Fruit fly (Drosophila melanogaster) whole organism, embryonic: ENCODE data around the gene Jhbp7.

Source experiments
- Abd-B ChIP-seq: fragments of 200-800 bp; sonication (Bioruptor generic); optimal IDR thresholded peaks from 2 replicates; lab custom pipeline; 2018; ENCODE audit warnings: missing biosample characterization, mild to moderate bottlenecking, missing genetic modification characterization, moderate library complexity
- Ada2b ChIP-seq: fragments of 200-800 bp; sonication (Bioruptor generic); IDR thresholded peaks from 2 replicates; pipeline ENCODE4 v1.3.6; 2022; ENCODE audit warnings: missing biosample characterization, missing genetic modification characterization
- Asciz ChIP-seq: fragments of 200-800 bp; sonication (Bioruptor generic); optimal IDR thresholded peaks from 2 replicates; lab custom pipeline; 2017; ENCODE audit warnings: missing biosample characterization, mild to moderate bottlenecking, missing genetic modification characterization, missing genetic modification reagents
- Atf-2 ChIP-seq: fragments of 200-800 bp; sonication (Bioruptor generic); optimal IDR thresholded peaks from 2 replicates; lab custom pipeline; 2016; ENCODE audit warnings: missing biosample characterization, missing genetic modification characterization
- CG10209 ChIP-seq: fragments of 200-800 bp; sonication (Bioruptor generic); optimal IDR thresholded peaks from 3 replicates; lab custom pipeline; 2017; ENCODE audit warnings: missing biosample characterization, mild to moderate bottlenecking, missing genetic modification characterization, missing genetic modification reagents
- CG1024 ChIP-seq: fragments of 200-800 bp; sonication (Bioruptor generic); IDR thresholded peaks from 2 replicates; pipeline ENCODE4 v1.3.6; 2022; ENCODE audit warnings: missing biosample characterization, missing genetic modification characterization
- CG10366 ChIP-seq: fragments of 200-800 bp; sonication (Bioruptor generic); IDR thresholded peaks from 2 replicates; pipeline ENCODE4 v1.3.6; 2022; ENCODE audit warnings: missing biosample characterization, missing genetic modification characterization
- CG11085 ChIP-seq: fragments of 200-800 bp; sonication (Bioruptor generic); IDR thresholded peaks from 2 replicates; pipeline ENCODE4 v1.3.6; 2022; ENCODE audit warnings: missing biosample characterization, missing genetic modification characterization
- CG11093 ChIP-seq: fragments of 200-800 bp; sonication (Bioruptor generic); IDR thresholded peaks from 3 replicates; pipeline ENCODE4 v1.3.6; 2022; ENCODE audit warnings: missing biosample characterization, missing genetic modification characterization
- CG11247 ChIP-seq: fragments of 200-800 bp; sonication (Bioruptor generic); IDR thresholded peaks from 2 replicates; pipeline ENCODE4 v1.3.6; 2022; ENCODE audit warnings: missing biosample characterization, missing genetic modification characterization
- CG11723 ChIP-seq: fragments of 200-800 bp; sonication (Bioruptor generic); optimal IDR thresholded peaks from 2 replicates; lab custom pipeline; 2017; ENCODE audit warnings: missing biosample characterization, mild to moderate bottlenecking, missing genetic modification characterization
- CG12104 ChIP-seq: fragments of 200-800 bp; sonication (Bioruptor generic); optimal IDR thresholded peaks from 3 replicates; lab custom pipeline; 2016; ENCODE audit warnings: missing biosample characterization, missing genetic modification characterization
- CG12155 ChIP-seq: fragments of 200-800 bp; sonication (Bioruptor generic); optimal IDR thresholded peaks from 3 replicates; lab custom pipeline; 2016; ENCODE audit warnings: missing biosample characterization, missing genetic modification characterization
- CG13894 ChIP-seq: fragments of 200-800 bp; sonication (Bioruptor generic); optimal IDR thresholded peaks from 3 replicates; lab custom pipeline; 2018; ENCODE audit warnings: missing biosample characterization, mild to moderate bottlenecking, missing genetic modification characterization, moderate library complexity
- CG14014 ChIP-seq: fragments of 200-800 bp; sonication (Bioruptor generic); IDR thresholded peaks from 2 replicates; pipeline ENCODE4 v1.3.6; 2022; ENCODE audit warnings: missing biosample characterization, missing genetic modification characterization
- CG15073 ChIP-seq: fragments of 200-800 bp; sonication (Bioruptor generic); optimal IDR thresholded peaks from 2 replicates; lab custom pipeline; 2016; ENCODE audit warnings: missing biosample characterization, missing genetic modification characterization
- CG15601 ChIP-seq: fragments of 200-800 bp; sonication (Bioruptor generic); optimal IDR thresholded peaks from 3 replicates; lab custom pipeline; 2019; ENCODE audit warnings: missing biosample characterization, mild to moderate bottlenecking, missing genetic modification characterization, moderate library complexity
- CG17802 ChIP-seq: fragments of 200-800 bp; sonication (Bioruptor generic); optimal IDR thresholded peaks from 2 replicates; lab custom pipeline; 2018; ENCODE audit warnings: missing biosample characterization, mild to moderate bottlenecking, missing genetic modification characterization, moderate library complexity
- CG17829 ChIP-seq: fragments of 200-800 bp; optimal IDR thresholded peaks from 2 replicates; lab custom pipeline; 2019; ENCODE audit warnings: missing biosample characterization, mild to moderate bottlenecking, missing genetic modification characterization, moderate library complexity
- CG18262 ChIP-seq: fragments of 200-800 bp; optimal IDR thresholded peaks from 3 replicates; lab custom pipeline; 2019; ENCODE audit warnings: missing biosample characterization, mild to moderate bottlenecking, missing genetic modification characterization, moderate library complexity
- CG2199 ChIP-seq: fragments of 200-800 bp; sonication (Bioruptor generic); IDR thresholded peaks from 3 replicates; pipeline ENCODE4 v1.3.6; 2022; ENCODE audit warnings: missing biosample characterization, missing genetic modification characterization
- CG2202 ChIP-seq: fragments of 200-800 bp; sonication (Bioruptor generic); optimal IDR thresholded peaks from 2 replicates; lab custom pipeline; 2018; ENCODE audit warnings: missing biosample characterization, mild to moderate bottlenecking, missing genetic modification characterization
- CG32772 ChIP-seq: fragments of 200-800 bp; sonication (Bioruptor generic); IDR thresholded peaks from 2 replicates; pipeline ENCODE4 v1.3.6; 2022; ENCODE audit warnings: missing biosample characterization, missing genetic modification characterization
- CG4424 ChIP-seq: fragments of 200-800 bp; sonication (Bioruptor generic); optimal IDR thresholded peaks from 3 replicates; lab custom pipeline; 2016; ENCODE audit warnings: missing biosample characterization, missing genetic modification characterization
- CG5180 ChIP-seq: fragments of 200-800 bp; sonication (Bioruptor generic); optimal IDR thresholded peaks from 3 replicates; lab custom pipeline; 2017; ENCODE audit warnings: missing biosample characterization, missing genetic modification characterization, mild to moderate bottlenecking, moderate library complexity, missing genetic modification reagents
- CG7786 ChIP-seq: fragments of 200-800 bp; sonication (Bioruptor generic); optimal IDR thresholded peaks from 2 replicates; lab custom pipeline; 2016; ENCODE audit warnings: missing biosample characterization, missing genetic modification characterization
- CG7839 ChIP-seq: fragments of 200-800 bp; sonication (Bioruptor generic); optimal IDR thresholded peaks from 3 replicates; lab custom pipeline; 2018; ENCODE audit warnings: missing biosample characterization, mild to moderate bottlenecking, missing genetic modification characterization, moderate library complexity
- CG7987 ChIP-seq: fragments of 200-800 bp; sonication (Bioruptor generic); optimal IDR thresholded peaks from 2 replicates; lab custom pipeline; 2018; ENCODE audit warnings: missing biosample characterization, mild to moderate bottlenecking, missing genetic modification characterization, moderate library complexity
- CG9437 ChIP-seq: fragments of 200-800 bp; sonication (Bioruptor generic); optimal IDR thresholded peaks from 2 replicates; lab custom pipeline; 2018; ENCODE audit warnings: missing biosample characterization, mild to moderate bottlenecking, missing genetic modification characterization
- Dll ChIP-seq: fragments of 200-800 bp; sonication (Bioruptor generic); IDR thresholded peaks from 4 replicates; pipeline ENCODE4 v1.3.6; 2022; ENCODE audit warnings: missing biosample characterization, missing genetic modification characterization; ENCODE audit not compliant: partially characterized antibody
- Eip74EF ChIP-seq, 2 experiments: fragments of 200-800 bp in 1 of 2; fragments of >200 bp in 1 of 2; sonication (Bioruptor generic) in 1 of 2; optimal IDR thresholded peaks; 2 replicates each; lab custom pipeline; 2017 to 2019; ENCODE audit warnings: missing biosample characterization in 2 of 2, missing genetic modification characterization in 2 of 2, mild to moderate bottlenecking in 1 of 2, moderate library complexity in 1 of 2
- Lhr ChIP-seq: fragments of 200-800 bp; sonication (Bioruptor generic); optimal IDR thresholded peaks from 3 replicates; lab custom pipeline; 2017; ENCODE audit warnings: mild to moderate bottlenecking, missing biosample characterization, missing genetic modification reagents, missing genetic modification characterization
- NK7.1 ChIP-seq: fragments of 200-800 bp; sonication (Bioruptor generic); optimal IDR thresholded peaks from 3 replicates; lab custom pipeline; 2016; ENCODE audit warnings: missing biosample characterization, missing genetic modification characterization
- Nf-YA ChIP-seq: fragments of 200-800 bp; sonication (Bioruptor generic); IDR thresholded peaks from 2 replicates; pipeline ENCODE4 v1.3.6; 2022; ENCODE audit warnings: missing biosample characterization, missing genetic modification characterization
- Scr ChIP-seq: fragments of 200-800 bp; sonication (Bioruptor generic); IDR thresholded peaks from 2 replicates; pipeline ENCODE4 v1.3.6; 2022; ENCODE audit warnings: missing biosample characterization, missing genetic modification characterization; ENCODE audit not compliant: partially characterized antibody
- cato ChIP-seq: fragments of 200-800 bp; sonication (Bioruptor generic); optimal IDR thresholded peaks from 2 replicates; lab custom pipeline; 2016; ENCODE audit warnings: missing biosample characterization, missing genetic modification characterization, borderline replicate concordance
- dati ChIP-seq: fragments of 200-800 bp; sonication (Bioruptor generic); IDR thresholded peaks from 2 replicates; pipeline ENCODE4 v1.3.6; 2022; ENCODE audit warnings: missing biosample characterization, missing genetic modification characterization
- dimm ChIP-seq: fragments of 200-800 bp; sonication (Bioruptor generic); IDR thresholded peaks from 2 replicates; pipeline ENCODE4 v1.3.6; 2022; ENCODE audit warnings: missing biosample characterization, missing genetic modification characterization
- fd96Cb ChIP-seq: fragments of 200-800 bp; sonication (Bioruptor generic); optimal IDR thresholded peaks from 2 replicates; lab custom pipeline; 2018; ENCODE audit warnings: missing biosample characterization, mild to moderate bottlenecking, missing genetic modification characterization, moderate library complexity
- klu ChIP-seq: fragments of 200-800 bp; sonication (Bioruptor generic); IDR thresholded peaks from 2 replicates; pipeline ENCODE4 v1.3.6; 2022; ENCODE audit warnings: missing biosample characterization, missing genetic modification characterization
- mam ChIP-seq: fragments of 200-800 bp; sonication (Bioruptor generic); optimal IDR thresholded peaks from 3 replicates; lab custom pipeline; 2016; ENCODE audit warnings: missing biosample characterization, missing genetic modification characterization
- oc ChIP-seq: fragments of 200-800 bp; sonication (Bioruptor generic); optimal IDR thresholded peaks from 2 replicates; lab custom pipeline; 2018; ENCODE audit warnings: missing biosample characterization, mild to moderate bottlenecking, missing genetic modification characterization, moderate library complexity
- pb ChIP-seq: fragments of 200-800 bp; sonication (Bioruptor generic); optimal IDR thresholded peaks from 3 replicates; lab custom pipeline; 2016; ENCODE audit warnings: missing biosample characterization, missing genetic modification characterization
- salm ChIP-seq: fragments of 200-800 bp; sonication (Bioruptor generic); optimal IDR thresholded peaks from 2 replicates; lab custom pipeline; 2018; ENCODE audit warnings: missing biosample characterization, mild to moderate bottlenecking, missing genetic modification characterization
- sc ChIP-seq, 3 experiments: fragments of >200 bp in 2 of 3; fragments of 200-800 bp in 1 of 3; sonication (Bioruptor generic) in 1 of 3; optimal IDR thresholded peaks; 2 replicates in 2 of 3; 3 replicates in 1 of 3; lab custom pipeline; 2017; ENCODE audit warnings: mild to moderate bottlenecking in 1 of 3, missing biosample characterization in 1 of 3, missing genetic modification characterization in 1 of 3, missing genetic modification reagents in 1 of 3
- sisA ChIP-seq: fragments of 200-800 bp; sonication (Bioruptor generic); IDR thresholded peaks from 2 replicates; pipeline ENCODE4 v1.3.6; 2022; ENCODE audit warnings: missing biosample characterization, missing genetic modification characterization
- sna ChIP-seq: fragments of 200-800 bp; sonication (Bioruptor generic); IDR thresholded peaks from 2 replicates; pipeline ENCODE4 v1.3.6; 2022; ENCODE audit warnings: missing biosample characterization, missing genetic modification characterization; ENCODE audit not compliant: partially characterized antibody
- trem ChIP-seq: fragments of 200-800 bp; optimal IDR thresholded peaks from 3 replicates; lab custom pipeline; 2019; ENCODE audit warnings: missing biosample characterization, mild to moderate bottlenecking, missing genetic modification characterization, moderate library complexity
- vnd ChIP-seq: fragments of 200-800 bp; sonication (Bioruptor generic); IDR thresholded peaks from 3 replicates; pipeline ENCODE4 v1.3.6; 2022; ENCODE audit warnings: missing biosample characterization, missing genetic modification characterization; ENCODE audit not compliant: partially characterized antibody

Jhbp7 gene

dm6 chr3R:25262322-25262761 lies 24.9 kb downstream of the Jhbp7 start, which contains the start of the genes Kdsr and CG11858 (continued):
- TF ChIP-seq CG17829 (tag; lab: Kevin White, UChicago) (peak; percentile 56), CG12155 (GFP tag; lab: Kevin White, UChicago) (peak; percentile 54), CG11085 (GFP tag; lab: Robert Waterston, UW) (no peak), pb (peak; percentile 3), mam (peak; percentile 48), CG13894 (peak; percentile 57), CG5180 (GFP tag; lab: Kevin White, UChicago) (no peak), Scr (GFP tag; lab: Robert Waterston, UW) (peak; percentile 40), CG32772 (GFP tag; lab: Robert Waterston, UW) (peak; percentile 68), CG9437 (GFP tag; lab: Kevin White, UChicago) (peak; percentile 11), CG15601 (tag; lab: Kevin White, UChicago) (peak; percentile 56), cato (GFP tag; lab: Kevin White, UChicago) (no peak), vnd (GFP tag; lab: Robert Waterston, UW) (0 out of 3 replicates have a peak, but pooled peaks have one; percentile 23), CG18262 (tag; lab: Kevin White, UChicago) (peak; percentile 62), CG1024 (GFP tag; lab: Robert Waterston, UW) (no peak), CG15073 (no peak), CG14014 (GFP tag; lab: Robert Waterston, UW) (peak; percentile 77), salm (tag; lab: Kevin White, UChicago) (no peak), dati (GFP tag; lab: Robert Waterston, UW) (no peak), trem (tag; lab: Kevin White, UChicago) (peak; percentile 38), Nf-YA (GFP tag; lab: Robert Waterston, UW) (no peak), oc (peak; percentile 67), CG12104 (GFP tag; lab: Kevin White, UChicago) (peak; percentile 32), CG2199 (GFP tag; lab: Robert Waterston, UW) (no peak), Eip74EF (GFP tag; optimal IDR thresholded peaks at IDR 0.05; lab: Kevin White, UChicago) (no peak), Dll (GFP tag; lab: Robert Waterston, UW) (peak; percentile 45; the same call in 1 of the 4 replicates), CG17802 (tag; lab: Kevin White, UChicago) (peak; percentile 45), Asciz (GFP tag; lab: Kevin White, UChicago) (no peak)

DNA sequence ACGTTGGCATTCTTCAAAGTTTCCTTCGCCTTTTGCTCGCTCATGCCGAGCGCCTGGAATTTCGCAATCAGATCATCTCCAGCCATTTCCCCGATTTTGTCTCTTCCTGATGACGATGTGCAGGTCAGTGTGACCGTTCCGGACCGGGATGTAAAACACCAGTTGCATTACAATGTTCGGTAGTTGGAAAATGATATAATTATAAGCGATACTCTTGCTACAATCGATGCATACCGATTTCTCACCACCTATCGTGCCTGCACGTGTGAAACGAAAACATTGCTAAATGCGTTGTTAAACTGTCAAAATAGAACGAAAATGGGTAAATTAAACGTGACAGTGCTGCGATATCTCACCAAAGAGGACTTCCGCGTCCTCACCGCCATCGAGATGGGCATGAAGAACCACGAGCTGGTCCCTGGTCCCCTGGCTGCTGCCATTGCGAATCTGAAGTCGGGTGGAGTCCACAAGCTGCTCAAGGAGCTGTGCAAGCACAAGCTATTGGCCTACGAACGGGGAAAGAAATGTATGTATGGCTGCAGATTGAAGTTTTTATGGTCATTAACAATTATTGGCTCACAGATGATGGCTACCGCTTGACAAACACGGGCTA lies 28.3 kb downstream of the Jhbp7 start, which contains the start of the genes GlnRS and RIOK2:
GlnRS (minus strand) TSS at position 133 of the 613 bp plus-strand sequence.
RIOK2 (plus strand) TSS at position 256 of the 613 bp plus-strand sequence.
- TF ChIP-seq CG10209 (GFP tag; lab: Kevin White, UChicago) (no peak), CG11093 (GFP tag; lab: Robert Waterston, UW) (no peak), CG11247 (GFP tag; lab: Robert Waterston, UW) (no peak), sisA (GFP tag; lab: Robert Waterston, UW) (no peak), sc (optimal IDR thresholded peaks at IDR 0.05; lab: Kevin White, UChicago) (no peak), sc (GFP tag; optimal IDR thresholded peaks at IDR 0.05; lab: Kevin White, UChicago) (no peak), NK7.1 (GFP tag; lab: Kevin White, UChicago) (no peak), CG7839 (tag; lab: Kevin White, UChicago) (no peak), CG10366 (GFP tag; lab: Robert Waterston, UW) (no peak), Atf-2 (GFP tag; lab: Kevin White, UChicago) (no peak), CG4424 (GFP tag; lab: Kevin White, UChicago) (no peak), CG7786 (GFP tag; lab: Kevin White, UChicago) (peak; percentile 10), Abd-B (GFP tag; lab: Kevin White, UChicago) (no peak), klu (GFP tag; lab: Robert Waterston, UW) (no peak), fd96Cb (tag; lab: Kevin White, UChicago) (no peak), sna (peak; percentile 93), dimm (GFP tag; lab: Robert Waterston, UW) (no peak), Ada2b (GFP tag; lab: Robert Waterston, UW) (no peak), Lhr (GFP tag; lab: Kevin White, UChicago) (peak; percentile 64), CG7987 (GFP tag; lab: Kevin White, UChicago) (peak; percentile 49), CG2202 (tag; lab: Kevin White, UChicago) (no peak), CG11723 (GFP tag; lab: Kevin White, UChicago) (no peak)
